Fruit fly (Drosophila melanogaster): ENCODE results near the gene CG6908.

Gene CG6908

dm6 chr3R:11649449-11649848 lies 40.4 kb downstream of the CG6908 start (continued):
- peak; percentile 88 for TF ChIP-seq CG17829 (tag; optimal IDR thresholded peaks at IDR 0.05)
- peak; percentile 99 for TF ChIP-seq Rfx (GFP tag; IDR thresholded peaks at IDR 0.05)
- TF ChIP-seq gcm (GFP tag; optimal IDR thresholded peaks at IDR 0.05), result peak; percentile 83
- peak; percentile 92 for TF ChIP-seq CG11696 (GFP tag; IDR thresholded peaks at IDR 0.05)
- TF ChIP-seq CG3065 (GFP tag; optimal IDR thresholded peaks at IDR 0.05), result peak; percentile 85
- peak; percentile 98 for TF ChIP-seq CG11456 (GFP tag; IDR thresholded peaks at IDR 0.05)
- peak; percentile 73 for TF ChIP-seq gsb-n (tag; optimal IDR thresholded peaks at IDR 0.05)
- TF ChIP-seq Sry-δ (GFP tag; optimal IDR thresholded peaks at IDR 0.05), result peak; percentile 71
- no peak for TF ChIP-seq pros (GFP tag; optimal IDR thresholded peaks at IDR 0.05)
- TF ChIP-seq Elba2 (GFP tag; optimal IDR thresholded peaks at IDR 0.05), result peak; percentile 31
- no peak for TF ChIP-seq CG42726 (GFP tag; IDR thresholded peaks at IDR 0.05; ENCODE audit: partially characterized antibody)
- peak; percentile 80 for TF ChIP-seq E2f2 (GFP tag; IDR thresholded peaks at IDR 0.05)
- TF ChIP-seq chinmo (GFP tag; IDR thresholded peaks at IDR 0.05; ENCODE audit: partially characterized antibody), result peak; percentile 54; the same call in 1 of the 4 replicates
- peak; percentile 78 for TF ChIP-seq CG10979 (tag; optimal IDR thresholded peaks at IDR 0.05)
- peak; percentile 52 for TF ChIP-seq abd-A (tag; optimal IDR thresholded peaks at IDR 0.05)
- peak; percentile 71 for TF ChIP-seq fd64A (GFP tag; optimal IDR thresholded peaks at IDR 0.05)
- peak; percentile 95 for TF ChIP-seq CG17612 (GFP tag; IDR thresholded peaks at IDR 0.05)
- peak; percentile 46; the same call in 1 of the 2 replicates for TF ChIP-seq Dref (GFP tag; IDR thresholded peaks at IDR 0.05)
- peak; percentile 92 for TF ChIP-seq CG13775 (GFP tag; optimal IDR thresholded peaks at IDR 0.05)
- TF ChIP-seq twi (tag; optimal IDR thresholded peaks at IDR 0.05), result peak; percentile 82
- peak; percentile 89 for TF ChIP-seq CG6854 (GFP tag; optimal IDR thresholded peaks at IDR 0.05)
- peak; percentile 73 for TF ChIP-seq ash1 (GFP tag; optimal IDR thresholded peaks at IDR 0.05)
- peak; percentile 96 for TF ChIP-seq tin (GFP tag; optimal IDR thresholded peaks at IDR 0.05)
- peak; percentile 92 for TF ChIP-seq shn (GFP tag; optimal IDR thresholded peaks at IDR 0.05)
- TF ChIP-seq CG17568 (GFP tag; optimal IDR thresholded peaks at IDR 0.05), result peak; percentile 93
- TF ChIP-seq Sry-β (GFP tag; optimal IDR thresholded peaks at IDR 0.05), result no peak
- peak; percentile 87 for TF ChIP-seq Mes4 (GFP tag; optimal IDR thresholded peaks at IDR 0.05)
- peak; percentile 86 for TF ChIP-seq ro (GFP tag; IDR thresholded peaks at IDR 0.05)
- peak; percentile 81 for TF ChIP-seq CG7928 (GFP tag; optimal IDR thresholded peaks at IDR 0.05)
- peak; percentile 53; the same call in 1 of the 3 replicates for TF ChIP-seq z (GFP tag; IDR thresholded peaks at IDR 0.05)
- peak; percentile 79 for TF ChIP-seq CG1529 (GFP tag; optimal IDR thresholded peaks at IDR 0.05)
- peak; percentile 91 for TF ChIP-seq btn (GFP tag; optimal IDR thresholded peaks at IDR 0.05)
- peak; percentile 97 for TF ChIP-seq crc (GFP tag; optimal IDR thresholded peaks at IDR 0.05)
- peak; percentile 32; the same call in 1 of the 2 replicates for TF ChIP-seq Dip2 (GFP tag; IDR thresholded peaks at IDR 0.05)
- peak; percentile 95 for TF ChIP-seq CG9215 (GFP tag; IDR thresholded peaks at IDR 0.05)
- TF ChIP-seq tap (tag; optimal IDR thresholded peaks at IDR 0.05), result peak; percentile 93
- TF ChIP-seq mld (GFP tag; IDR thresholded peaks at IDR 0.05; ENCODE audit: partially characterized antibody), result no peak
- no peak for TF ChIP-seq Dfd (GFP tag; optimal IDR thresholded peaks at IDR 0.05)
- TF ChIP-seq CG10147 (GFP tag; optimal IDR thresholded peaks at IDR 0.05), result peak; percentile 95
- peak; percentile 96 for TF ChIP-seq otp (GFP tag; IDR thresholded peaks at IDR 0.05)
- peak; percentile 95 for TF ChIP-seq CG9876 (GFP tag; optimal IDR thresholded peaks at IDR 0.05)
- TF ChIP-seq gt (GFP tag; IDR thresholded peaks at IDR 0.05), result peak; percentile 73
- TF ChIP-seq Atf6 (GFP tag; IDR thresholded peaks at IDR 0.05), result peak; percentile 97
- TF ChIP-seq Xbp1 (GFP tag; optimal IDR thresholded peaks at IDR 0.05), result peak; percentile 98
- no peak for TF ChIP-seq nerfin-2 (GFP tag; IDR thresholded peaks at IDR 0.05; ENCODE audit: partially characterized antibody)
- TF ChIP-seq pan (optimal IDR thresholded peaks at IDR 0.05), result no peak
- peak in 1 of 2 experiments; percentile 99 for TF ChIP-seq pan (GFP tag; optimal IDR thresholded peaks at IDR 0.05 in 1 of 2, IDR thresholded peaks at IDR 0.05 in 1 of 2)
- TF ChIP-seq Fer2 (tag; optimal IDR thresholded peaks at IDR 0.05), result peak; percentile 96
- peak; percentile 95 for TF ChIP-seq CG1233 (GFP tag; optimal IDR thresholded peaks at IDR 0.05)
- TF ChIP-seq CG11560 (tag; IDR thresholded peaks at IDR 0.05), result peak; percentile 90
- peak; percentile 93 for TF ChIP-seq CG13894 (tag; optimal IDR thresholded peaks at IDR 0.05)
